Worm (Caenorhabditis elegans) whole organism, L2 larva: ENCODE measurements around the gene clec-175.

Experiments
- C34F6.9 ChIP-seq: fragments of 150-350 bp; optimal IDR thresholded peaks from 2 replicates; lab custom pipeline; 2014; ENCODE audit warnings: missing biosample characterization, missing genetic modification characterization
- F13H6.1 ChIP-seq: sonication (generic microtip); optimal IDR thresholded peaks from 2 replicates; lab custom pipeline; 2016; ENCODE audit warnings: missing genetic modification characterization, missing compliant biosample characterization
- R02D3.7 ChIP-seq: fragments of 150-350 bp; optimal IDR thresholded peaks from 2 replicates; lab custom pipeline; 2014; ENCODE audit warnings: missing biosample characterization, missing genetic modification characterization
- Y55F3AM.14 ChIP-seq: fragments of 200-800 bp; sonication (Bioruptor generic); optimal IDR thresholded peaks from 2 replicates; lab custom pipeline; 2018; ENCODE audit warnings: mild to moderate bottlenecking, missing genetic modification characterization, missing compliant biosample characterization
- ZK546.5 ChIP-seq: sonication (generic microtip); optimal IDR thresholded peaks from 2 replicates; lab custom pipeline; 2017; ENCODE audit warnings: missing biosample characterization, missing genetic modification characterization
- alr-1 ChIP-seq: fragments of 150-350 bp; optimal IDR thresholded peaks from 2 replicates; lab custom pipeline; 2014; ENCODE audit warnings: missing biosample characterization, missing genetic modification characterization
- aly-2 ChIP-seq: fragments of 150-350 bp; optimal IDR thresholded peaks from 2 replicates; lab custom pipeline; 2014; ENCODE audit warnings: missing biosample characterization, missing genetic modification characterization
- ama-1 ChIP-seq: fragments of 150-350 bp; optimal IDR thresholded peaks from 2 replicates; lab custom pipeline; 2018; ENCODE audit warnings: inconsistent platforms
- ceh-16 ChIP-seq: fragments of 150-350 bp; optimal IDR thresholded peaks from 2 replicates; lab custom pipeline; 2014; ENCODE audit warnings: missing biosample characterization, missing genetic modification characterization
- ceh-82 ChIP-seq: fragments of 150-350 bp; optimal IDR thresholded peaks from 2 replicates; lab custom pipeline; 2014; ENCODE audit warnings: missing biosample characterization, missing genetic modification characterization
- crh-2 ChIP-seq: sonication (generic microtip); optimal IDR thresholded peaks from 2 replicates; lab custom pipeline; 2017; ENCODE audit warnings: missing biosample characterization, missing genetic modification characterization
- elt-1 ChIP-seq: fragments of 150-350 bp; optimal IDR thresholded peaks from 2 replicates; lab custom pipeline; 2014; ENCODE audit warnings: missing biosample characterization, missing genetic modification characterization
- fos-1 ChIP-seq: fragments of 150-350 bp; optimal IDR thresholded peaks from 2 replicates; lab custom pipeline; 2014; ENCODE audit warnings: missing biosample characterization, missing genetic modification characterization
- gmeb-1 ChIP-seq: fragments of 150-350 bp; optimal IDR thresholded peaks from 2 replicates; lab custom pipeline; 2014; ENCODE audit warnings: missing biosample characterization, missing genetic modification characterization
- lin-11 ChIP-seq: fragments of 150-350 bp; sonication (generic microtip); optimal IDR thresholded peaks from 2 replicates; lab custom pipeline; 2014; ENCODE audit warnings: missing biosample characterization, missing genetic modification characterization, inconsistent platforms, mixed read lengths
- lin-13 ChIP-seq: fragments of 150-350 bp; optimal IDR thresholded peaks from 2 replicates; lab custom pipeline; 2014; ENCODE audit warnings: missing biosample characterization, missing genetic modification reagents, missing genetic modification characterization
- lin-39 ChIP-seq: fragments of 150-350 bp; optimal IDR thresholded peaks from 2 replicates; lab custom pipeline; 2014; ENCODE audit warnings: missing biosample characterization, missing genetic modification reagents, missing genetic modification characterization
- lsy-2 ChIP-seq, 2 experiments: fragments of 150-350 bp in 1 of 2; sonication (generic microtip) in 1 of 2; optimal IDR thresholded peaks; 2 replicates each; lab custom pipeline; 2014 to 2017; ENCODE audit warnings: missing biosample characterization in 2 of 2, missing genetic modification characterization in 2 of 2
- mab-5 ChIP-seq: fragments of 150-350 bp; optimal IDR thresholded peaks from 2 replicates; lab custom pipeline; 2014; ENCODE audit warnings: missing biosample characterization, missing genetic modification characterization
- mbf-1 ChIP-seq: sonication (generic microtip); optimal IDR thresholded peaks from 2 replicates; lab custom pipeline; 2017; ENCODE audit warnings: missing biosample characterization, missing genetic modification characterization
- mdl-1 ChIP-seq, 2 experiments: fragments of 150-350 bp in 1 of 2; sonication (generic microtip) in 1 of 2; optimal IDR thresholded peaks; 2 replicates each; lab custom pipeline; 2017; ENCODE audit warnings: missing biosample characterization in 2 of 2, missing genetic modification characterization in 2 of 2
- nhr-12 ChIP-seq: fragments of 150-350 bp; optimal IDR thresholded peaks from 2 replicates; lab custom pipeline; 2014; ENCODE audit warnings: missing biosample characterization, missing genetic modification characterization
- nhr-129 ChIP-seq: fragments of 150-350 bp; optimal IDR thresholded peaks from 2 replicates; lab custom pipeline; 2014; ENCODE audit warnings: missing biosample characterization, missing genetic modification characterization
- nhr-21 ChIP-seq: fragments of 150-350 bp; optimal IDR thresholded peaks from 2 replicates; lab custom pipeline; 2014; ENCODE audit warnings: missing biosample characterization, missing genetic modification characterization
- nhr-237 ChIP-seq: fragments of 150-350 bp; optimal IDR thresholded peaks from 2 replicates; lab custom pipeline; 2014; ENCODE audit warnings: missing biosample characterization, missing genetic modification characterization
- nhr-25 ChIP-seq: fragments of 150-350 bp; sonication (generic microtip); optimal IDR thresholded peaks from 3 replicates; lab custom pipeline; 2014; ENCODE audit warnings: missing biosample characterization, missing genetic modification characterization
- nhr-6 ChIP-seq: fragments of 150-350 bp; optimal IDR thresholded peaks from 2 replicates; lab custom pipeline; 2014; ENCODE audit warnings: missing biosample characterization, missing genetic modification characterization
- nhr-77 ChIP-seq: fragments of 150-350 bp; optimal IDR thresholded peaks from 2 replicates; lab custom pipeline; 2014; ENCODE audit warnings: missing biosample characterization, missing genetic modification characterization
- peb-1 ChIP-seq: fragments of 150-350 bp; optimal IDR thresholded peaks from 2 replicates; lab custom pipeline; 2014; ENCODE audit warnings: missing biosample characterization, missing genetic modification characterization
- sem-4 ChIP-seq: fragments of 150-350 bp; optimal IDR thresholded peaks from 2 replicates; lab custom pipeline; 2014; ENCODE audit warnings: missing biosample characterization, missing genetic modification reagents, missing genetic modification characterization
- sma-9 ChIP-seq, 2 experiments: fragments of 150-350 bp in 1 of 2; sonication (generic microtip) in 1 of 2; optimal IDR thresholded peaks; 2 replicates each; lab custom pipeline; 2014 to 2016; ENCODE audit warnings: missing genetic modification characterization in 2 of 2, mild to moderate bottlenecking in 1 of 2, missing biosample characterization in 1 of 2, missing compliant biosample characterization in 1 of 2, missing genetic modification reagents in 1 of 2, moderate library complexity in 1 of 2
- snpc-4 ChIP-seq: fragments of 150-350 bp; optimal IDR thresholded peaks from 2 replicates; lab custom pipeline; 2014; ENCODE audit warnings: missing biosample characterization, missing genetic modification characterization
- unc-39 ChIP-seq: fragments of 150-350 bp; optimal IDR thresholded peaks from 2 replicates; lab custom pipeline; 2014; ENCODE audit warnings: missing biosample characterization, missing genetic modification characterization
- unc-62 ChIP-seq: fragments of 150-350 bp; optimal IDR thresholded peaks from 2 replicates; lab custom pipeline; 2014; ENCODE audit warnings: missing biosample characterization, missing genetic modification reagents, missing genetic modification characterization
- zag-1 ChIP-seq: fragments of 150-350 bp; optimal IDR thresholded peaks from 2 replicates; lab custom pipeline; 2014; ENCODE audit warnings: missing biosample characterization, missing genetic modification characterization
- ztf-1 ChIP-seq: fragments of 200-800 bp; sonication (Bioruptor generic); conservative IDR thresholded peaks from 2 replicates; pipeline ENCODE4 v1.3.6; 2022; ENCODE audit warnings: missing genetic modification characterization, missing compliant biosample characterization
- ztf-11 ChIP-seq: sonication (generic microtip); optimal IDR thresholded peaks from 2 replicates; lab custom pipeline; 2017; ENCODE audit warnings: missing biosample characterization, missing genetic modification characterization
- ztf-4 ChIP-seq: fragments of 150-350 bp; optimal IDR thresholded peaks from 2 replicates; lab custom pipeline; 2014; ENCODE audit warnings: missing biosample characterization, missing genetic modification characterization

Gene clec-175

ce11 chrIV:4411311-4411947 lies 10.7 kb upstream of the clec-175 start:
- TF ChIP-seq F13H6.1 (no peak), zag-1 (tag; lab: Kevin White, UChicago) (no peak), ceh-16 (tag; lab: Kevin White, UChicago) (no peak), ama-1 (lab: Kevin White, UChicago) (peak; percentile 7)
- TF ChIP-seq, all 48 proteins: peak for 1

ce11 chrIV:4411948-4412335 lies 10.2 kb upstream of the clec-175 start:
- TF ChIP-seq crh-2: no peak
- no peak for TF ChIP-seq nhr-25 (tag; lab: Kevin White, UChicago)
- TF ChIP-seq C34F6.9: no peak
- TF ChIP-seq Y55F3AM.14 (GFP tag; lab: Kevin White, UChicago): no peak
- TF ChIP-seq nhr-129 (tag; lab: Kevin White, UChicago): no peak
- no peak for TF ChIP-seq lin-11
- no peak for TF ChIP-seq gmeb-1 (tag; lab: Kevin White, UChicago)
- TF ChIP-seq mbf-1 (tag; lab: Kevin White, UChicago): no peak
- TF ChIP-seq lin-39 (tag; lab: Kevin White, UChicago): no peak
- no peak for TF ChIP-seq ztf-4 (tag; lab: Kevin White, UChicago)
- TF ChIP-seq ceh-82 (tag; lab: Kevin White, UChicago): no peak
- no peak for TF ChIP-seq unc-39 (tag; lab: Kevin White, UChicago)
- no peak for TF ChIP-seq nhr-12
- TF ChIP-seq R02D3.7 (tag; lab: Kevin White, UChicago): no peak
- no peak for TF ChIP-seq ceh-16 (tag; lab: Kevin White, UChicago)
- no peak for TF ChIP-seq ztf-11

ce11 chrIV:4413114-4413513 lies 9.0 kb upstream of the clec-175 start:
- TF ChIP-seq nhr-21 (tag; lab: Kevin White, UChicago) (no peak), lsy-2 (tag; optimal IDR thresholded peaks at IDR 0.05; lab: Kevin White, UChicago) (no peak), ztf-1 (GFP tag; lab: Robert Waterston, UW) (no peak), nhr-6 (tag; lab: Kevin White, UChicago) (no peak), sma-9 (GFP tag; optimal IDR thresholded peaks at IDR 0.05; lab: Kevin White, UChicago) (no peak), sma-9 (tag; optimal IDR thresholded peaks at IDR 0.05; lab: Kevin White, UChicago) (no peak), crh-2 (no peak), mab-5 (no peak), ceh-82 (tag; lab: Kevin White, UChicago) (no peak), alr-1 (tag; lab: Kevin White, UChicago) (no peak), aly-2 (tag; lab: Kevin White, UChicago) (no peak), ama-1 (lab: Kevin White, UChicago) (no peak), ztf-11 (no peak), F13H6.1 (no peak), unc-39 (tag; lab: Kevin White, UChicago) (no peak), mbf-1 (tag; lab: Kevin White, UChicago) (no peak), ZK546.5 (tag; lab: Kevin White, UChicago) (no peak), snpc-4 (tag; lab: Kevin White, UChicago) (no peak), mdl-1 (tag; optimal IDR thresholded peaks at IDR 0.05; lab: Kevin White, UChicago) (no peak)
- TF ChIP-seq, all 48 proteins: peak for 0

- TF ChIP-seq fos-1 (tag; lab: Kevin White, UChicago): no peak
Observed at ce11 chrIV:4423026-4423425, 897 bp downstream of the clec-175 start.

- no peak for TF ChIP-seq nhr-129 (tag; lab: Kevin White, UChicago)
- no peak for TF ChIP-seq ztf-11
- no peak for TF ChIP-seq sem-4 (tag; lab: Kevin White, UChicago)
- no peak for TF ChIP-seq peb-1
- TF ChIP-seq ZK546.5 (tag; lab: Kevin White, UChicago): no peak
- TF ChIP-seq unc-62 (GFP tag; lab: Kevin White, UChicago): no peak
- no peak for TF ChIP-seq snpc-4 (tag; lab: Kevin White, UChicago)
- no peak for TF ChIP-seq nhr-25 (tag; lab: Kevin White, UChicago)
- no peak for TF ChIP-seq zag-1 (tag; lab: Kevin White, UChicago)
- no peak for TF ChIP-seq mab-5
- TF ChIP-seq crh-2: no peak
- no peak for TF ChIP-seq nhr-237 (tag; lab: Kevin White, UChicago)
- TF ChIP-seq lin-39 (tag; lab: Kevin White, UChicago): no peak
- no peak for TF ChIP-seq ztf-1 (GFP tag; lab: Robert Waterston, UW)
- no peak for TF ChIP-seq elt-1 (tag; lab: Kevin White, UChicago)
- TF ChIP-seq lin-13 (GFP tag; lab: Kevin White, UChicago): no peak
- no peak for TF ChIP-seq fos-1 (tag; lab: Kevin White, UChicago)
- TF ChIP-seq nhr-77: no peak
- no peak for TF ChIP-seq alr-1 (tag; lab: Kevin White, UChicago)
Observed at ce11 chrIV:4423885-4424284, 1.8 kb downstream of the clec-175 start.
